Worm (Caenorhabditis elegans) whole organism, L1 larva: Measurements from ENCODE around the gene str-249.

Source experiments
- pqm-1 ChIP-seq: sonication (generic microtip); optimal IDR thresholded peaks from 3 replicates; lab custom pipeline; 2017; ENCODE audit warnings: missing biosample characterization, missing genetic modification characterization
- zag-1 ChIP-seq: fragments of 150-350 bp; optimal IDR thresholded peaks from 2 replicates; lab custom pipeline; 2014; ENCODE audit warnings: missing biosample characterization, missing genetic modification characterization

DNA sequence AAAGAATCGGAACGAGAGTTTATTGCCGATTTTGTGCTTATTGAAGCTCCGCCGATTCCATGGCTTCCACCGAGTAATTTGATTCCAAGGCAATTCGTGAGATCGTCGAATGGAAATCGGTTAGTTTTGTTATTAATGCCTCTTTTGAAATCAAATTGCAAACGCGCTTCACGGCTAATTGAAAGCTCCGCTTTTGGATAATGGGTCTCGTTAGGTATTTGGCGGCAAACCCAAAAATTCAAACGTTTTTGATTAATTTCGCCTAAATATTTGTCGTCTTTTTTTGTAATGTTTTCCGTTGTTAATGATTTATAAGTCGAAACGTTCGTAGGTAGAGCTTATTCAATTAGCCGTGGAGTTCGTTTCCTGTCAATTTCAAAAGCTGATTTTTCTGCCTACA is 27.1 kb downstream of the str-249 start:
- TF ChIP-seq zag-1: no peak
- TF ChIP-seq pqm-1 (tag; lab: Kevin White, UChicago): no peak
